Fruit fly (Drosophila melanogaster) whole organism, embryonic: ENCODE data around the gene trbl.
A peak's percentile ranks its signal among the peaks of the same experiment; 100 is the strongest.

ENCODE experiments used
- ATbp ChIP-seq: fragments of 200-800 bp; sonication (Bioruptor generic); optimal IDR thresholded peaks from 2 replicates; lab custom pipeline; 2017; ENCODE audit warnings: missing biosample characterization, mild to moderate bottlenecking, missing genetic modification characterization, missing genetic modification reagents
- Atf6 ChIP-seq: fragments of 200-800 bp; sonication (Bioruptor generic); IDR thresholded peaks from 2 replicates; pipeline ENCODE4 v1.3.6; 2022; ENCODE audit warnings: missing biosample characterization, missing genetic modification characterization
- BEAF-32 ChIP-seq: fragments of 200-800 bp; sonication (Bioruptor generic); optimal IDR thresholded peaks from 3 replicates; lab custom pipeline; 2017; ENCODE audit warnings: missing biosample characterization, missing genetic modification characterization, mild to moderate bottlenecking, moderate library complexity, missing genetic modification reagents
- Blimp-1 ChIP-seq: fragments of 200-800 bp; sonication (Bioruptor generic); optimal IDR thresholded peaks from 3 replicates; lab custom pipeline; 2018; ENCODE audit warnings: missing biosample characterization, missing genetic modification characterization, mild to moderate bottlenecking, moderate library complexity, missing genetic modification reagents
- CG10321 ChIP-seq: fragments of 200-800 bp; sonication (Bioruptor generic); IDR thresholded peaks from 2 replicates; pipeline ENCODE4 v1.3.6; 2022; ENCODE audit warnings: missing biosample characterization, missing genetic modification characterization
- CG10431 ChIP-seq: fragments of 200-800 bp; sonication (Bioruptor generic); optimal IDR thresholded peaks from 3 replicates; lab custom pipeline; 2018; ENCODE audit warnings: missing biosample characterization, mild to moderate bottlenecking, missing genetic modification characterization
- CG11695 ChIP-seq: fragments of 200-800 bp; sonication (Bioruptor generic); IDR thresholded peaks from 3 replicates; pipeline ENCODE4 v1.3.6; 2022; ENCODE audit warnings: missing biosample characterization, missing genetic modification characterization
- CG12155 ChIP-seq: fragments of 200-800 bp; sonication (Bioruptor generic); optimal IDR thresholded peaks from 3 replicates; lab custom pipeline; 2016; ENCODE audit warnings: missing biosample characterization, missing genetic modification characterization
- CG13894 ChIP-seq: fragments of 200-800 bp; sonication (Bioruptor generic); optimal IDR thresholded peaks from 3 replicates; lab custom pipeline; 2018; ENCODE audit warnings: missing biosample characterization, mild to moderate bottlenecking, missing genetic modification characterization, moderate library complexity
- CG15601 ChIP-seq: fragments of 200-800 bp; sonication (Bioruptor generic); optimal IDR thresholded peaks from 3 replicates; lab custom pipeline; 2019; ENCODE audit warnings: missing biosample characterization, mild to moderate bottlenecking, missing genetic modification characterization, moderate library complexity
- CG1603 ChIP-seq: fragments of 200-800 bp; sonication (Bioruptor generic); optimal IDR thresholded peaks from 2 replicates; lab custom pipeline; 2019; ENCODE audit warnings: missing biosample characterization, mild to moderate bottlenecking, missing genetic modification characterization, moderate library complexity
- CG3065 ChIP-seq: fragments of 200-800 bp; sonication (Bioruptor generic); optimal IDR thresholded peaks from 2 replicates; lab custom pipeline; 2016; ENCODE audit warnings: missing biosample characterization, missing genetic modification characterization
- CG31441 ChIP-seq: fragments of 200-800 bp; sonication (Bioruptor generic); IDR thresholded peaks from 2 replicates; pipeline ENCODE4 v1.3.6; 2022; ENCODE audit warnings: missing biosample characterization, missing genetic modification characterization
- CG43689 ChIP-seq: fragments of 200-800 bp; sonication (Bioruptor generic); IDR thresholded peaks from 2 replicates; pipeline ENCODE4 v1.3.6; 2022; ENCODE audit warnings: missing biosample characterization, missing genetic modification characterization
- CG4617 ChIP-seq: fragments of 200-800 bp; sonication (Bioruptor generic); optimal IDR thresholded peaks from 3 replicates; lab custom pipeline; 2016; ENCODE audit warnings: missing biosample characterization, missing genetic modification characterization, borderline replicate concordance
- CG4730 ChIP-seq: fragments of 200-800 bp; sonication (Bioruptor generic); IDR thresholded peaks from 2 replicates; pipeline ENCODE4 v1.3.6; 2022; ENCODE audit warnings: missing biosample characterization, missing genetic modification characterization
- CHES-1-like ChIP-seq: fragments of 200-800 bp; sonication (Bioruptor generic); optimal IDR thresholded peaks from 2 replicates; lab custom pipeline; 2016; ENCODE audit warnings: missing biosample characterization, missing genetic modification characterization
- Dip3 ChIP-seq: fragments of 200-800 bp; sonication (Bioruptor generic); optimal IDR thresholded peaks from 3 replicates; lab custom pipeline; 2016; ENCODE audit warnings: missing biosample characterization, missing genetic modification characterization
- ERR ChIP-seq: fragments of 200-800 bp; sonication (Bioruptor generic); optimal IDR thresholded peaks from 2 replicates; lab custom pipeline; 2016; ENCODE audit warnings: missing biosample characterization, missing genetic modification characterization
- HLHmδ ChIP-seq: fragments of 200-800 bp; sonication (Bioruptor generic); optimal IDR thresholded peaks from 2 replicates; lab custom pipeline; 2018; ENCODE audit warnings: missing biosample characterization, mild to moderate bottlenecking, missing genetic modification characterization, moderate library complexity
- Hmx ChIP-seq: fragments of 200-800 bp; sonication (Bioruptor generic); optimal IDR thresholded peaks from 2 replicates; lab custom pipeline; 2016; ENCODE audit warnings: missing biosample characterization, missing genetic modification characterization
- Mad ChIP-seq: fragments of 200-800 bp; sonication (Bioruptor generic); optimal IDR thresholded peaks from 2 replicates; lab custom pipeline; 2016; ENCODE audit warnings: missing biosample characterization, missing genetic modification characterization
- Med ChIP-seq: fragments of 200-800 bp; sonication (Bioruptor generic); peaks from one replicate; lab custom pipeline; 2016; ENCODE audit warnings: missing biosample characterization, missing genetic modification characterization, mild to moderate bottlenecking, inconsistent platforms, moderate library complexity
- NK7.1 ChIP-seq: fragments of 200-800 bp; sonication (Bioruptor generic); optimal IDR thresholded peaks from 3 replicates; lab custom pipeline; 2016; ENCODE audit warnings: missing biosample characterization, missing genetic modification characterization
- Taf1 ChIP-seq: fragments of 200-800 bp; sonication (Bioruptor generic); IDR thresholded peaks from 2 replicates; pipeline ENCODE4 v1.3.6; 2022; ENCODE audit warnings: missing biosample characterization, missing genetic modification characterization
- Xbp1 ChIP-seq: fragments of 200-800 bp; sonication (Bioruptor generic); optimal IDR thresholded peaks from 3 replicates; lab custom pipeline; 2016; ENCODE audit warnings: missing biosample characterization, mild to moderate bottlenecking, missing genetic modification characterization
- al ChIP-seq: fragments of 200-800 bp; sonication (Bioruptor generic); IDR thresholded peaks from 2 replicates; pipeline ENCODE4 v1.3.6; 2022; ENCODE audit warnings: missing biosample characterization, missing genetic modification characterization
- amos ChIP-seq: fragments of 200-800 bp; sonication (Bioruptor generic); IDR thresholded peaks from 2 replicates; pipeline ENCODE4 v1.3.6; 2022; ENCODE audit warnings: missing biosample characterization, missing genetic modification characterization; ENCODE audit not compliant: partially characterized antibody
- bowl ChIP-seq: fragments of 200-800 bp; sonication (Bioruptor generic); IDR thresholded peaks from 2 replicates; pipeline ENCODE4 v1.3.6; 2022; ENCODE audit warnings: missing biosample characterization, missing genetic modification characterization
- br ChIP-seq: fragments of >200 bp; optimal IDR thresholded peaks from 2 replicates; lab custom pipeline; 2017
- caup ChIP-seq: fragments of 200-800 bp; sonication (Bioruptor generic); optimal IDR thresholded peaks from 3 replicates; lab custom pipeline; 2017; ENCODE audit warnings: missing biosample characterization, mild to moderate bottlenecking, missing genetic modification characterization, moderate library complexity; ENCODE audit not compliant: severe bottlenecking
- croc ChIP-seq: fragments of 200-800 bp; sonication (Bioruptor generic); conservative IDR thresholded peaks from 3 replicates; pipeline ENCODE4 v1.3.6; 2022; ENCODE audit warnings: missing biosample characterization, missing genetic modification characterization
- danr ChIP-seq: fragments of 200-800 bp; sonication (Bioruptor generic); IDR thresholded peaks from 2 replicates; pipeline ENCODE4 v1.3.6; 2022; ENCODE audit warnings: missing biosample characterization, missing genetic modification characterization
- dmrt11E ChIP-seq: fragments of 200-800 bp; sonication (Bioruptor generic); optimal IDR thresholded peaks from 3 replicates; lab custom pipeline; 2018; ENCODE audit warnings: missing biosample characterization, mild to moderate bottlenecking, missing genetic modification characterization, moderate library complexity
- en ChIP-seq: fragments of 200-800 bp; sonication (Bioruptor generic); optimal IDR thresholded peaks from 2 replicates; lab custom pipeline; 2016; ENCODE audit warnings: missing biosample characterization, missing genetic modification characterization
- kay ChIP-seq: fragments of 200-800 bp; sonication (Bioruptor generic); optimal IDR thresholded peaks from 2 replicates; lab custom pipeline; 2016; ENCODE audit warnings: missing biosample characterization, missing genetic modification characterization
- ken ChIP-seq: fragments of 200-800 bp; sonication (Bioruptor generic); IDR thresholded peaks from 3 replicates; pipeline ENCODE4 v1.3.6; 2022; ENCODE audit warnings: missing biosample characterization, missing genetic modification characterization
- lbe ChIP-seq: fragments of 200-800 bp; sonication (Bioruptor generic); optimal IDR thresholded peaks from 2 replicates; lab custom pipeline; 2016; ENCODE audit warnings: missing biosample characterization, mild to moderate bottlenecking, missing genetic modification characterization
- odd ChIP-seq: fragments of 200-800 bp; sonication (Bioruptor generic); optimal IDR thresholded peaks from 2 replicates; lab custom pipeline; 2017; ENCODE audit warnings: missing biosample characterization, mild to moderate bottlenecking, missing genetic modification characterization
- psq ChIP-seq: fragments of 200-800 bp; sonication (Bioruptor generic); optimal IDR thresholded peaks from 2 replicates; lab custom pipeline; 2017; ENCODE audit warnings: missing biosample characterization, missing genetic modification characterization
- sob ChIP-seq: fragments of 200-800 bp; sonication (Bioruptor generic); IDR thresholded peaks from 2 replicates; pipeline ENCODE4 v1.3.6; 2022; ENCODE audit warnings: missing biosample characterization, missing genetic modification characterization
- trem ChIP-seq: fragments of 200-800 bp; optimal IDR thresholded peaks from 3 replicates; lab custom pipeline; 2019; ENCODE audit warnings: missing biosample characterization, mild to moderate bottlenecking, missing genetic modification characterization, moderate library complexity
- unpg ChIP-seq: fragments of 200-800 bp; sonication (Bioruptor generic); optimal IDR thresholded peaks from 3 replicates; lab custom pipeline; 2018; ENCODE audit warnings: missing biosample characterization, mild to moderate bottlenecking, missing genetic modification characterization, moderate library complexity
- wek ChIP-seq: fragments of 200-800 bp; sonication (Bioruptor generic); optimal IDR thresholded peaks from 3 replicates; lab custom pipeline; 2018; ENCODE audit warnings: missing biosample characterization, mild to moderate bottlenecking, missing genetic modification characterization, moderate library complexity
- zfh1 ChIP-seq: fragments of 200-800 bp; sonication (Bioruptor generic); IDR thresholded peaks from 3 replicates; pipeline ENCODE4 v1.3.6; 2022; ENCODE audit warnings: missing biosample characterization, missing genetic modification characterization

The trbl gene

dm6 chr3L:20384086-20384810 lies 17.2 kb downstream of the trbl start, which contains the start of the genes CG5498 and fbl (continued):
- TF ChIP-seq ERR (GFP tag; lab: Kevin White, UChicago) (peak; percentile 40), CG10321 (0 out of 2 replicates have a peak, but pooled peaks have one; percentile 13), trem (tag; lab: Kevin White, UChicago) (peak; percentile 83), CG12155 (GFP tag; lab: Kevin White, UChicago) (peak; percentile 74), zfh1 (peak; percentile 53; the same call in 2 of the 3 replicates), CG13894 (peak; percentile 63), Hmx (GFP tag; lab: Kevin White, UChicago) (peak; percentile 11), wek (GFP tag; lab: Kevin White, UChicago) (no peak), CG11695 (GFP tag; lab: Robert Waterston, UW) (peak; percentile 65; the same call in 2 of the 3 replicates), Mad (GFP tag; lab: Kevin White, UChicago) (peak; percentile 40), kay (peak; percentile 35), CG10431 (GFP tag; lab: Kevin White, UChicago) (peak; percentile 43), en (GFP tag; lab: Kevin White, UChicago) (no peak), CG3065 (no peak), dmrt11E (tag; lab: Kevin White, UChicago) (peak; percentile 61), Atf6 (GFP tag; lab: Robert Waterston, UW) (peak; percentile 52; the same call in 1 of the 2 replicates), odd (peak; percentile 56), bowl (GFP tag; lab: Robert Waterston, UW) (no peak), Xbp1 (GFP tag; lab: Kevin White, UChicago) (peak; percentile 63), amos (GFP tag; lab: Robert Waterston, UW) (no peak; the same call in 1 of the 2 replicates), Blimp-1 (GFP tag; lab: Kevin White, UChicago) (peak; percentile 63), br (lab: Kevin White, UChicago) (no peak), CG1603 (tag; lab: Kevin White, UChicago) (peak; percentile 4), CG43689 (GFP tag; lab: Robert Waterston, UW) (no peak), psq (GFP tag; lab: Kevin White, UChicago) (no peak), Taf1 (no peak), HLHmδ (GFP tag; lab: Kevin White, UChicago) (no peak), Med (GFP tag; lab: Kevin White, UChicago) (peak; percentile 73), BEAF-32 (GFP tag; lab: Kevin White, UChicago) (peak; percentile 57), lbe (GFP tag; lab: Kevin White, UChicago) (peak; percentile 71), CG31441 (GFP tag; lab: Robert Waterston, UW) (peak; percentile 66), unpg (peak; percentile 65), sob (GFP tag; lab: Robert Waterston, UW) (0 out of 2 replicates have a peak, but pooled peaks have one; percentile 40), CG4730 (GFP tag; lab: Robert Waterston, UW) (no peak), danr (no peak), CG15601 (tag; lab: Kevin White, UChicago) (peak; percentile 56), al (GFP tag; lab: Robert Waterston, UW) (peak; percentile 40; the same call in 1 of the 2 replicates), CHES-1-like (GFP tag; lab: Kevin White, UChicago) (peak; percentile 5), ATbp (GFP tag; lab: Kevin White, UChicago) (no peak), CG4617 (GFP tag; lab: Kevin White, UChicago) (peak; percentile 8), croc (GFP tag; lab: Robert Waterston, UW) (no peak), NK7.1 (GFP tag; lab: Kevin White, UChicago) (no peak), caup (GFP tag; lab: Kevin White, UChicago) (peak; percentile 50), ken (no peak), Dip3 (peak; percentile 54)
- TF ChIP-seq, all 482 proteins: peak for 255
